Worm (Caenorhabditis elegans) whole organism, young adult: Measurements from ENCODE around the gene M01F1.8.

ENCODE experiments used
- B0035.1 ChIP-seq: sonication (generic microtip); optimal IDR thresholded peaks from 2 replicates; lab custom pipeline; 2016; ENCODE audit warnings: missing genetic modification characterization, mild to moderate bottlenecking, missing compliant biosample characterization, missing genotype, missing genetic modification reagents
- D2030.7 ChIP-seq: fragments of 200-800 bp; sonication (Bioruptor generic); IDR thresholded peaks from 2 replicates; pipeline ENCODE4 v1.3.6; 2022; ENCODE audit warnings: missing genetic modification reagents, missing genetic modification characterization, missing compliant biosample characterization
- F33H1.4 ChIP-seq: fragments of 200-800 bp; sonication (Bioruptor generic); IDR thresholded peaks from 2 replicates; pipeline ENCODE4 v1.3.6; 2022; ENCODE audit warnings: missing genetic modification reagents, missing genetic modification characterization, missing compliant biosample characterization
- K12H6.12 ChIP-seq: fragments of 200-800 bp; sonication (Bioruptor generic); optimal IDR thresholded peaks from 2 replicates; lab custom pipeline; 2018; ENCODE audit warnings: mild to moderate bottlenecking, missing genetic modification characterization, missing compliant biosample characterization
- Y53G8AR.9 ChIP-seq: fragments of 200-800 bp; sonication (Bioruptor generic); conservative IDR thresholded peaks from 2 replicates; pipeline ENCODE4 v1.3.6; 2022; ENCODE audit warnings: missing genetic modification reagents, missing genetic modification characterization, missing compliant biosample characterization
- Y79H2A.3 ChIP-seq: fragments of 200-800 bp; sonication (Bioruptor generic); conservative IDR thresholded peaks from 2 replicates; pipeline ENCODE4 v1.3.6; 2022; ENCODE audit warnings: missing genetic modification reagents, missing genetic modification characterization, missing compliant biosample characterization
- aptf-2 ChIP-seq: fragments of 200-800 bp; sonication (Bioruptor generic); conservative IDR thresholded peaks from 2 replicates; pipeline ENCODE4 v1.3.6; 2022; ENCODE audit warnings: missing genetic modification reagents, missing genetic modification characterization, missing compliant biosample characterization
- aptf-3 ChIP-seq: fragments of 200-800 bp; sonication (Bioruptor generic); IDR thresholded peaks from 2 replicates; pipeline ENCODE4 v1.3.6; 2022; ENCODE audit warnings: missing genetic modification characterization, missing compliant biosample characterization
- athp-1 ChIP-seq: sonication (generic microtip); optimal IDR thresholded peaks from 2 replicates; lab custom pipeline; 2017; ENCODE audit warnings: mild to moderate bottlenecking, missing genetic modification characterization, missing compliant biosample characterization
- attf-5 ChIP-seq: fragments of 200-800 bp; sonication (Bioruptor generic); optimal IDR thresholded peaks from 2 replicates; lab custom pipeline; 2018; ENCODE audit warnings: mild to moderate bottlenecking, missing genetic modification characterization, missing compliant biosample characterization
- attf-6 ChIP-seq: fragments of 200-800 bp; sonication (Bioruptor generic); IDR thresholded peaks from 2 replicates; pipeline ENCODE4 v1.3.6; 2022; ENCODE audit warnings: missing genetic modification reagents, missing genetic modification characterization, missing compliant biosample characterization
- cebp-1 ChIP-seq, 2 experiments: fragments of 200-800 bp in 1 of 2; sonication (Bioruptor generic) in 1 of 2; sonication (generic microtip) in 1 of 2; IDR thresholded peaks in 1 of 2; optimal IDR thresholded peaks in 1 of 2; 2 replicates each; pipeline versions ENCODE4 v1.3.6 to Lab custom; 2017 to 2022; ENCODE audit warnings: missing compliant biosample characterization in 2 of 2, missing genetic modification characterization in 2 of 2, mild to moderate bottlenecking in 1 of 2, missing genetic modification reagents in 1 of 2, moderate library complexity in 1 of 2
- ceh-100 ChIP-seq: fragments of 200-800 bp; sonication (Bioruptor generic); IDR thresholded peaks from 2 replicates; pipeline ENCODE4 v1.3.6; 2022; ENCODE audit warnings: missing genetic modification reagents, missing genetic modification characterization, missing compliant biosample characterization
- ceh-27 ChIP-seq: fragments of 200-800 bp; sonication (Bioruptor generic); optimal IDR thresholded peaks from 2 replicates; lab custom pipeline; 2018; ENCODE audit warnings: mild to moderate bottlenecking, missing genetic modification characterization, moderate library complexity, missing compliant biosample characterization
- ceh-40 ChIP-seq: fragments of 200-800 bp; sonication (Bioruptor generic); IDR thresholded peaks from 2 replicates; pipeline ENCODE4 v1.3.6; 2022; ENCODE audit warnings: missing genetic modification characterization, missing compliant biosample characterization
- ceh-91 ChIP-seq: fragments of 200-800 bp; sonication (Bioruptor generic); IDR thresholded peaks from 2 replicates; pipeline ENCODE4 v1.3.6; 2022; ENCODE audit warnings: missing genetic modification reagents, missing genetic modification characterization, missing compliant biosample characterization
- ekl-4 ChIP-seq: fragments of 200-800 bp; sonication (Bioruptor generic); IDR thresholded peaks from 2 replicates; pipeline ENCODE4 v1.3.6; 2022; ENCODE audit warnings: missing genetic modification reagents, missing genetic modification characterization, missing compliant biosample characterization
- gei-17 ChIP-seq: fragments of 200-800 bp; sonication (Bioruptor generic); optimal IDR thresholded peaks from 2 replicates; lab custom pipeline; 2018; ENCODE audit warnings: mild to moderate bottlenecking, missing genetic modification characterization, missing compliant biosample characterization
- hmg-1.2 ChIP-seq: fragments of 200-800 bp; sonication (Bioruptor generic); IDR thresholded peaks from 2 replicates; pipeline ENCODE4 v1.3.6; 2022; ENCODE audit warnings: missing genetic modification reagents, missing genetic modification characterization, missing compliant biosample characterization
- lin-40 ChIP-seq: sonication (generic microtip); optimal IDR thresholded peaks from 2 replicates; lab custom pipeline; 2016; ENCODE audit warnings: missing genetic modification characterization, mild to moderate bottlenecking, missing compliant biosample characterization, missing genotype, missing genetic modification reagents
- lin-54 ChIP-seq: fragments of 200-800 bp; sonication (Bioruptor generic); optimal IDR thresholded peaks from 2 replicates; lab custom pipeline; 2018; ENCODE audit warnings: mild to moderate bottlenecking, missing genetic modification characterization, missing compliant biosample characterization
- lir-1 ChIP-seq: fragments of 200-800 bp; sonication (Bioruptor generic); conservative IDR thresholded peaks from 2 replicates; pipeline ENCODE4 v1.3.6; 2022; ENCODE audit warnings: missing genetic modification reagents, missing genetic modification characterization, missing compliant biosample characterization
- lsl-1 ChIP-seq: fragments of 200-800 bp; sonication (Bioruptor generic); optimal IDR thresholded peaks from 2 replicates; lab custom pipeline; 2018; ENCODE audit warnings: mild to moderate bottlenecking, missing genetic modification characterization, moderate library complexity, missing compliant biosample characterization
- lsy-27 ChIP-seq: sonication (generic microtip); optimal IDR thresholded peaks from 2 replicates; lab custom pipeline; 2017; ENCODE audit warnings: missing genetic modification characterization, mild to moderate bottlenecking, missing compliant biosample characterization, antibody characterized with exemption, missing genotype, borderline replicate concordance; ENCODE audit not compliant: insufficient read depth
- madf-10 ChIP-seq: sonication (generic microtip); optimal IDR thresholded peaks from 2 replicates; lab custom pipeline; 2016; ENCODE audit warnings: mild to moderate bottlenecking, missing genetic modification characterization, missing compliant biosample characterization
- madf-6 ChIP-seq: fragments of 200-800 bp; sonication (Bioruptor generic); IDR thresholded peaks from 2 replicates; pipeline ENCODE4 v1.3.6; 2022; ENCODE audit warnings: missing genetic modification reagents, missing genetic modification characterization, missing compliant biosample characterization
- madf-8 ChIP-seq: fragments of 200-800 bp; sonication (Bioruptor generic); conservative IDR thresholded peaks from 2 replicates; pipeline ENCODE4 v1.3.6; 2022; ENCODE audit warnings: missing genetic modification reagents, missing genetic modification characterization, missing compliant biosample characterization
- mcd-1 ChIP-seq: fragments of 200-800 bp; sonication (Bioruptor generic); IDR thresholded peaks from 2 replicates; pipeline ENCODE4 v1.3.6; 2022; ENCODE audit warnings: missing genetic modification reagents, missing genetic modification characterization, missing compliant biosample characterization
- mes-4 ChIP-seq: sonication (generic microtip); optimal IDR thresholded peaks from 2 replicates; lab custom pipeline; 2016; ENCODE audit warnings: missing genotype, missing genetic modification characterization, missing compliant biosample characterization
- nfyb-1 ChIP-seq: fragments of 200-800 bp; sonication (Bioruptor generic); IDR thresholded peaks from 2 replicates; pipeline ENCODE4 v1.3.6; 2022; ENCODE audit warnings: missing genetic modification reagents, missing genetic modification characterization, missing compliant biosample characterization
- nhr-27 ChIP-seq: fragments of 200-800 bp; sonication (Bioruptor generic); optimal IDR thresholded peaks from 2 replicates; lab custom pipeline; 2018; ENCODE audit warnings: mild to moderate bottlenecking, missing genetic modification characterization, moderate library complexity, missing compliant biosample characterization
- nhr-80 ChIP-seq: sonication (generic microtip); optimal IDR thresholded peaks from 2 replicates; lab custom pipeline; 2016; ENCODE audit warnings: missing genetic modification characterization, missing compliant biosample characterization
- pbrm-1 ChIP-seq: fragments of 200-800 bp; sonication (Bioruptor generic); IDR thresholded peaks from 2 replicates; pipeline ENCODE4 v1.3.6; 2022; ENCODE audit warnings: missing genetic modification reagents, missing genetic modification characterization, missing compliant biosample characterization
- rcor-1 ChIP-seq: fragments of 200-800 bp; sonication (Bioruptor generic); IDR thresholded peaks from 2 replicates; pipeline ENCODE4 v1.3.6; 2022; ENCODE audit warnings: missing genetic modification reagents, missing genetic modification characterization, missing compliant biosample characterization
- snpc-1.1 ChIP-seq: sonication (generic microtip); optimal IDR thresholded peaks from 2 replicates; lab custom pipeline; 2017; ENCODE audit warnings: missing genetic modification characterization, mild to moderate bottlenecking, missing compliant biosample characterization, antibody characterized with exemption, moderate library complexity, missing genotype, missing genetic modification reagents; ENCODE audit not compliant: insufficient read depth
- unc-62 ChIP-seq: fragments of 150-350 bp; optimal IDR thresholded peaks from 2 replicates; lab custom pipeline; 2014; ENCODE audit warnings: missing biosample characterization, missing genetic modification reagents, missing genetic modification characterization
- xnd-1 ChIP-seq: sonication (generic microtip); optimal IDR thresholded peaks from 2 replicates; lab custom pipeline; 2016; ENCODE audit warnings: missing genotype, missing genetic modification reagents, missing genetic modification characterization, missing compliant biosample characterization
- zfh-2 ChIP-seq: fragments of 200-800 bp; sonication (Bioruptor generic); conservative IDR thresholded peaks from 2 replicates; pipeline ENCODE4 v1.3.6; 2022; ENCODE audit warnings: missing genetic modification reagents, missing genetic modification characterization, missing compliant biosample characterization
- ztf-26 ChIP-seq: sonication (generic microtip); optimal IDR thresholded peaks from 2 replicates; lab custom pipeline; 2017; ENCODE audit warnings: missing genetic modification characterization, missing compliant biosample characterization

M01F1.8 gene

DNA sequence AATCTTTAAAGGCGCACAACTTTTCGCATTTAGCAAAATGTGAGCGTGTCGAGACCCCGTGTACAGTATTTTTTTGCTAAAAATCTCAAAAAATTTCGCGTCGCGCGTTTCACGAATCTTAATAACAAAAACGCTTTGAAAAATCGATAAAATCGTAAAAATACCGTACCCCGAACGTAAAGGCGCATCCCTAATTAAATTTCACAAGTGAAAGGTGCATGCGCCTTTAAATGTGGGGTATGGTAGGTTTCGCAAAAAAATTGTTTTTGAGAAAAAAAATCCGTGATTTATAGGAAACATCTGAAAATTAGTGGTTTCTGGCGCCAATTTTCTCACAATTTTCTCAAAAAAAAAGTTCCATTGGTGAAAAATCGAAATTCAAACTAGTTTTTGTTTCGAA, 31.8 kb upstream of the M01F1.8 start:
- peak; percentile 67 for TF ChIP-seq ceh-100 (GFP tag; lab: Robert Waterston, UW)
- peak; percentile 48 for TF ChIP-seq F33H1.4 (GFP tag; lab: Robert Waterston, UW)
- TF ChIP-seq madf-10 (tag; lab: Kevin White, UChicago): no peak
- no peak for TF ChIP-seq ceh-40
- 0 out of 2 replicates have a peak, but pooled peaks have one; percentile 37 for TF ChIP-seq D2030.7 (GFP tag; lab: Robert Waterston, UW)
- peak; percentile 50 for TF ChIP-seq madf-8
- no peak for TF ChIP-seq ekl-4 (GFP tag; lab: Robert Waterston, UW)
- no peak for TF ChIP-seq nhr-27 (tag; lab: Kevin White, UChicago)
- no peak for TF ChIP-seq athp-1
- TF ChIP-seq gei-17 (GFP tag; lab: Kevin White, UChicago): no peak
- TF ChIP-seq lsl-1: peak; percentile 96
- peak; percentile 84 for TF ChIP-seq xnd-1 (tag; lab: Kevin White, UChicago)
- TF ChIP-seq pbrm-1 (GFP tag; lab: Robert Waterston, UW): 0 out of 2 replicates have a peak, but pooled peaks have one; percentile 27
- TF ChIP-seq ceh-91 (GFP tag; lab: Robert Waterston, UW): peak; percentile 46; the same call in 1 of the 2 replicates
- TF ChIP-seq lin-54 (GFP tag; lab: Kevin White, UChicago): peak; percentile 31
- TF ChIP-seq madf-6 (GFP tag; lab: Robert Waterston, UW): peak; percentile 82
- no peak for TF ChIP-seq attf-6 (GFP tag; lab: Robert Waterston, UW)
- TF ChIP-seq, all 124 proteins: peak for 10

DNA sequence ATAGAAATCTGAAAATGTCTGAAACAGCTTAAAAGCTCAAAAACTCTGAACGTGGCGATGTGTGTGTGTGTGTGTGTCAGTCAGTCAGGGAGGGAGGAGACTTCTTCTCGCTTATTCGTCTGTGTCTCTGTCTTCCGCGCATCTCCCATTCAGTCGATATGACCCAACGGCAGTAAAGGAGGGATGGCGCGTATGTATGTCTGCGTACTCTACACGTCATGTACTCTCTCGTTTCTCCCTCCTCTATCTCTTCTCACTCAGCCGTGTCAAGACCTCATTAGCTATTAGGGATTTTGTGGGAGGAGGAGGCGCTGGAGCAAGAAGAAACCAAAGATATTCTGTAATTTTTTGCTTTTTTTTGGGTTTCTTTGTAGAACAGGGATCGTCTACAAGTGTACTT, 29.7 kb upstream of the M01F1.8 start:
- TF ChIP-seq K12H6.12 (tag; lab: Kevin White, UChicago): peak; percentile 33
- peak; percentile 46; the same call in 1 of the 2 replicates for TF ChIP-seq zfh-2 (GFP tag; lab: Robert Waterston, UW)
- TF ChIP-seq lsy-27: no peak
- TF ChIP-seq ztf-26 (tag; lab: Kevin White, UChicago): no peak
- TF ChIP-seq Y53G8AR.9 (GFP tag; lab: Robert Waterston, UW): no peak
- no peak for TF ChIP-seq cebp-1 (GFP tag; IDR thresholded peaks at IDR 0.05; lab: Robert Waterston, UW)
- TF ChIP-seq cebp-1 (tag; optimal IDR thresholded peaks at IDR 0.05; lab: Kevin White, UChicago): peak; percentile 40
- TF ChIP-seq ceh-27 (GFP tag; lab: Kevin White, UChicago): peak; percentile 48
- no peak for TF ChIP-seq nhr-27 (tag; lab: Kevin White, UChicago)
- TF ChIP-seq mcd-1 (GFP tag; lab: Robert Waterston, UW): 0 out of 2 replicates have a peak, but pooled peaks have one; percentile 24
- TF ChIP-seq nfyb-1 (GFP tag; lab: Robert Waterston, UW): 0 out of 2 replicates have a peak, but pooled peaks have one; percentile 19
- TF ChIP-seq D2030.7 (GFP tag; lab: Robert Waterston, UW): no peak
- no peak for TF ChIP-seq B0035.1 (tag; lab: Kevin White, UChicago)
- TF ChIP-seq unc-62: peak; percentile 55
- TF ChIP-seq hmg-1.2: peak; percentile 89
- TF ChIP-seq Y79H2A.3 (GFP tag; lab: Robert Waterston, UW): no peak
- peak; percentile 41 for TF ChIP-seq lin-40 (tag; lab: Kevin White, UChicago)
- TF ChIP-seq aptf-3: no peak
- TF ChIP-seq attf-5 (GFP tag; lab: Kevin White, UChicago): peak; percentile 28

DNA sequence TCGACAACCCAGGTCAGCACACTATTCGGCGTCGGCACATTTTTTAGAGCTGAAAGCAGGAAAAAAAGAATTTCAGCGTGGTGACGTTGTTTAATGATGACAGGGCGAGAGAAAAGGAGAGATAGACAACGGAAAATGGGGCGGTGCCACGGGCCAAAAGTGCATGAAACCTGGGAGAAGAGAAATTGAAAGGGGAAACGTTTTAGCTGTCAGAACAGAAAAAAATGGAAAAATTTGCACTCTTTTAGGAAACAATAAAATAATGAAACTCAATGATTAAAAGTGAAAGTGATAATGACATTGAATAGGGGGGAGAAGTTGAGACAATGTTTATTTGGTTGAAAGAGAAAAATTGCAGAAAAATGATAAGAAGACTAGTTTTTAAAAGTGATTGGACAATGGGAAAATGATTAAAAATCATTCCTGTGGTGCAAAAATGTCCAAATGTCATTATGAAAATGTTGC, 27.4 kb upstream of the M01F1.8 start, which contains the start of gene pitp-1:
Gene pitp-1 (minus strand): TSS at position 51 of the 465 bp plus-strand sequence.
- no peak for TF ChIP-seq aptf-2 (GFP tag; lab: Robert Waterston, UW)
- no peak for TF ChIP-seq mcd-1 (GFP tag; lab: Robert Waterston, UW)
- peak; percentile 75 for TF ChIP-seq nhr-80 (tag; lab: Kevin White, UChicago)
- TF ChIP-seq lir-1: no peak
- TF ChIP-seq snpc-1.1: no peak
- TF ChIP-seq mes-4 (tag; lab: Kevin White, UChicago): no peak
- peak; percentile 41 for TF ChIP-seq unc-62
- TF ChIP-seq ztf-26 (tag; lab: Kevin White, UChicago): no peak
- TF ChIP-seq rcor-1 (GFP tag; lab: Robert Waterston, UW): no peak
- no peak for TF ChIP-seq hmg-1.2
